Fruit fly (Drosophila melanogaster): ENCODE results near the gene CG15399.

Gene CG15399

DNA sequence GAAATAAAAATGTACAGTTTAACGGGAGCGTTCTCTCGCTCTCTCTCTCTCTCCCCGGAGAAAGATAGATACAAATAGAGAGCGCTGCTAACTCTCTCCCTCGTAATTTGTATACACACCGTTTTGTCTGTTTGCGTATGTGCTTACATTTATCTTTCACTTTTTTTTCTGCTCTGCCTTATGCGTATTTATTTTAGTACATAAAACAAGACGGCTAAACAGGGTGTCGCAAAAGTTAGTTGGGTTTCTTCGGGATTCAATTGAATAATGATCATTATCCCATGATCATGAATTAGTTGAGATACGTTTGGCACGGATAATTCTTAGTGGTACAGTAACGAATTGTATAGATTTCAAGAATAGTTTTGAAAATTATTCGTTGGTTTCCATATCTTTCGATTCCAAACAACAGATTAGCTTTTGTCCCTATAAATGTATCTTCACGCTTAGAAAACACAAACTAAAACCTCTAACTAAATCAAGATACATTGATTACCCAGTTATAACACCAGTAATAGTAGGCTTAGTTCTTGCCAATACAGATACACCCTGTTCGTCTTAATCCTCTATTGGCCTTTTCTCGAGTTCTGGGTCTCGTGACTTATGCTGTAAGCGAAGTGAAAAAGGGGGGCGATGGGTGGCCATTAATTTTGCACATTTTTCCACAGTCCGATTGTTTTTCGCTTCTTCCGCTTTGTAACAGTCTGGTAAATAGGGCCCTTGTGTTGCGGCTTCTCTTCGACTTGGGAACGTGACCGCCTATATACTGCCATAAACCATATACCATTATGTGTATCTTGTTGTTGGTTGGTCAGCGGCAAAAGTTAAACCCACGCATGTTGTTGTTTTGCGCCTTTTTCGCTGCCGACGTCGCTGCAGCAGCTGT, 16.9 kb downstream of the CG15399 start (continued):
- TF ChIP-seq dmrt99B (tag; optimal IDR thresholded peaks at IDR 0.05) (peak; percentile 86), Sox102F (GFP tag; optimal IDR thresholded peaks at IDR 0.05) (peak; percentile 81), CG17359 (tag; optimal IDR thresholded peaks at IDR 0.05) (peak; percentile 88), CG2875 (GFP tag; optimal IDR thresholded peaks at IDR 0.05) (peak; percentile 76), Lpt (GFP tag; optimal IDR thresholded peaks at IDR 0.05) (no peak), Dp (GFP tag; optimal IDR thresholded peaks at IDR 0.05) (no peak), salm (tag; optimal IDR thresholded peaks at IDR 0.05) (peak; percentile 60), cg (GFP tag; optimal IDR thresholded peaks at IDR 0.05) (no peak), Hmx (GFP tag; optimal IDR thresholded peaks at IDR 0.05) (peak; percentile 77), Awh (GFP tag; IDR thresholded peaks at IDR 0.05) (no peak), hbn (GFP tag; IDR thresholded peaks at IDR 0.05; ENCODE audit: partially characterized antibody) (no peak), CHES-1-like (GFP tag; optimal IDR thresholded peaks at IDR 0.05) (peak; percentile 89), ase (GFP tag; IDR thresholded peaks at IDR 0.05) (no peak), Fer1 (GFP tag; optimal IDR thresholded peaks at IDR 0.05) (peak; percentile 86), CoRest (tag; optimal IDR thresholded peaks at IDR 0.05) (peak; percentile 85), Dbx (GFP tag; IDR thresholded peaks at IDR 0.05) (no peak), danr (GFP tag; IDR thresholded peaks at IDR 0.05) (no peak), CG6654 (GFP tag; optimal IDR thresholded peaks at IDR 0.05) (peak; percentile 53), E2f2 (GFP tag; IDR thresholded peaks at IDR 0.05) (no peak), NC2α (GFP tag; optimal IDR thresholded peaks at IDR 0.05) (peak; percentile 65), CG10565 (GFP tag; optimal IDR thresholded peaks at IDR 0.05) (peak; percentile 22), CG2712 (tag; optimal IDR thresholded peaks at IDR 0.05) (peak; percentile 85), Ets97D (GFP tag; optimal IDR thresholded peaks at IDR 0.05) (no peak), Hmr (GFP tag; optimal IDR thresholded peaks at IDR 0.05) (peak; percentile 86), CG12744 (GFP tag; optimal IDR thresholded peaks at IDR 0.05) (peak; percentile 40), CG9609 (GFP tag; optimal IDR thresholded peaks at IDR 0.05) (peak; percentile 70), CG42726 (GFP tag; IDR thresholded peaks at IDR 0.05; ENCODE audit: partially characterized antibody) (no peak), fd64A (GFP tag; optimal IDR thresholded peaks at IDR 0.05) (peak; percentile 88), Gug (GFP tag; IDR thresholded peaks at IDR 0.05) (0 out of 4 replicates have a peak, but pooled peaks have one; percentile 1), CG34422 (GFP tag; IDR thresholded peaks at IDR 0.05) (no peak), CG30431 (GFP tag; optimal IDR thresholded peaks at IDR 0.05) (peak; percentile 37), fu2 (GFP tag; optimal IDR thresholded peaks at IDR 0.05) (peak; percentile 64), dmrt11E (tag; optimal IDR thresholded peaks at IDR 0.05) (peak; percentile 52), HLH4C (GFP tag; IDR thresholded peaks at IDR 0.05; ENCODE audit: partially characterized antibody) (no peak), grn (GFP tag; optimal IDR thresholded peaks at IDR 0.05) (peak; percentile 50), Hr51 (GFP tag; optimal IDR thresholded peaks at IDR 0.05) (peak; percentile 5 to 90), lov (optimal IDR thresholded peaks at IDR 0.05) (no peak), lov (GFP tag; IDR thresholded peaks at IDR 0.05) (no peak), NC2β (GFP tag; optimal IDR thresholded peaks at IDR 0.05) (peak; percentile 28), CG31441 (GFP tag; IDR thresholded peaks at IDR 0.05) (no peak), CG14710 (tag; optimal IDR thresholded peaks at IDR 0.05) (peak; percentile 76), CG2202 (tag; optimal IDR thresholded peaks at IDR 0.05) (peak; percentile 72), Atf-2 (GFP tag; optimal IDR thresholded peaks at IDR 0.05) (peak; percentile 66), HmgZ (tag; optimal IDR thresholded peaks at IDR 0.05) (peak; percentile 69), Myb (GFP tag; optimal IDR thresholded peaks at IDR 0.05) (peak; percentile 53), CG18764 (GFP tag; optimal IDR thresholded peaks at IDR 0.05) (peak; percentile 69), Dip3 (GFP tag; optimal IDR thresholded peaks at IDR 0.05) (peak; percentile 77), ken (GFP tag; IDR thresholded peaks at IDR 0.05) (no peak), Oli (tag; optimal IDR thresholded peaks at IDR 0.05) (peak; percentile 89)

All from whole organism, embryonic.